Worm (Caenorhabditis elegans): Measurements from ENCODE around the gene rbc-2.

DNA sequence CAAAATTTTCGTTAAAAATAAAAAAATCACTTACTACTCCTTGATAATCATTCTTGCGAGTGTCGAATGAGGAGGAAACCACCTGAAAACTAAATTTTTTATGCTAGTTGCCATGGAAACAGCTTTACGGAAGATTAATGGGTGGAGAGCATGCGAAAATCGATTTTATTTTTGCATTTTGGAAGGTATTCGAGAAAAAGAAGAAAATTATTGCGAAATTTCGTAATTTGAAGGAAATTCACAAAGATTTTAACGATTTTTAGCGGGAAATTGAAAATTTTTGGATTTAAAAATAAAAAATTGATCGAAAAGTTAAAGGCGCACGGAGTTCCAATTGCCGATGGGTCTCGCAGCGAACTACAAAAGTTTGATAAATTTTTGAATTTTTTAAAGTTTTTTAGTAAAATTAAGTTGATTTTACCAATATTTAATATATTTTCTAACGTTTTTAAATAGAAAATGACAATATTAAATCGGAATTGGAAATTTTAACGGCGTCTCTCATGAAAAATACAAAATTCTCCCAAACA lies 47.2 kb upstream of the rbc-2 start, which contains the start of gene Y54F10AR.1:
- TF ChIP-seq him-1 (tag; optimal IDR thresholded peaks at IDR 0.05) (no peak), W03F9.2 (tag; optimal IDR thresholded peaks at IDR 0.05) (no peak), dao-5 (tag; optimal IDR thresholded peaks at IDR 0.05) (no peak)

Measured in whole organism, L4/young adult.